Fruit fly (Drosophila melanogaster) whole organism, prepupa: ENCODE results near the gene CG31664.

Experiments used
- CG10631 ChIP-seq: fragments of 200-800 bp; sonication (Bioruptor generic); optimal IDR thresholded peaks from 2 replicates; lab custom pipeline; 2016; ENCODE audit warnings: missing biosample characterization, missing genetic modification characterization
- CG10669 ChIP-seq: fragments of 200-800 bp; sonication (Bioruptor generic); optimal IDR thresholded peaks from 3 replicates; lab custom pipeline; 2018; ENCODE audit warnings: missing biosample characterization, mild to moderate bottlenecking, missing genetic modification characterization, moderate library complexity
- CG6808 ChIP-seq: fragments of 200-800 bp; sonication (Bioruptor generic); optimal IDR thresholded peaks from 3 replicates; lab custom pipeline; 2017; ENCODE audit warnings: missing biosample characterization, missing genetic modification characterization, mild to moderate bottlenecking, moderate library complexity, missing genetic modification reagents
- CG6854 ChIP-seq: fragments of 200-800 bp; sonication (Bioruptor generic); optimal IDR thresholded peaks from 2 replicates; lab custom pipeline; 2017; ENCODE audit warnings: missing biosample characterization, mild to moderate bottlenecking, missing genetic modification characterization
- Gug ChIP-seq: fragments of 200-800 bp; sonication (Bioruptor generic); IDR thresholded peaks from 2 replicates; pipeline ENCODE4 v1.3.6; 2022; ENCODE audit warnings: missing biosample characterization, missing genetic modification characterization
- Hr39 ChIP-seq: fragments of 200-800 bp; sonication (Bioruptor generic); optimal IDR thresholded peaks from 2 replicates; lab custom pipeline; 2016; ENCODE audit warnings: missing biosample characterization, missing genetic modification characterization
- spab ChIP-seq: fragments of 200-800 bp; sonication (Bioruptor generic); optimal IDR thresholded peaks from 2 replicates; lab custom pipeline; 2017; ENCODE audit warnings: missing biosample characterization, mild to moderate bottlenecking, missing genetic modification characterization, missing genetic modification reagents

- TF ChIP-seq Hr39 (GFP tag; lab: Kevin White, UChicago) (no peak), CG10631 (GFP tag; lab: Kevin White, UChicago) (no peak), CG10669 (no peak), CG6808 (GFP tag; lab: Kevin White, UChicago) (no peak), Gug (GFP tag; lab: Robert Waterston, UW) (no peak), spab (GFP tag; lab: Kevin White, UChicago) (no peak), CG6854 (GFP tag; lab: Kevin White, UChicago) (no peak)
Measured at dm6 chr2L:1790261-1790660, 36.0 kb downstream of the CG31664 start, which contains the start of gene Gr22d.
